Worm (Caenorhabditis elegans) whole organism, late embryonic: ENCODE results near the gene abu-2.
"Not testable (repeated sequence)": the region's sequence is repeated elsewhere in the genome, so short reads cannot be mapped to it uniquely, and the experiment has no call there.

Source experiments
- F13H6.1 ChIP-seq: sonication (generic microtip); optimal IDR thresholded peaks from 2 replicates; lab custom pipeline; 2016; ENCODE audit warnings: missing genetic modification characterization, missing compliant biosample characterization
- T23F11.4 ChIP-seq: fragments of 200-800 bp; sonication (Bioruptor generic); optimal IDR thresholded peaks from 2 replicates; lab custom pipeline; 2018; ENCODE audit warnings: mild to moderate bottlenecking, missing genetic modification characterization, missing compliant biosample characterization
- ama-1 ChIP-seq: fragments of 150-350 bp; optimal IDR thresholded peaks from 2 replicates; lab custom pipeline; 2014
- ceh-9 ChIP-seq: sonication (generic microtip); optimal IDR thresholded peaks from 2 replicates; lab custom pipeline; 2016; ENCODE audit warnings: mild to moderate bottlenecking, missing genetic modification characterization, inconsistent platforms, missing compliant biosample characterization
- dmd-4 ChIP-seq: sonication (generic microtip); optimal IDR thresholded peaks from 2 replicates; lab custom pipeline; 2016; ENCODE audit warnings: borderline replicate concordance, missing genetic modification characterization, missing compliant biosample characterization
- nhr-11 ChIP-seq: fragments of 150-350 bp; optimal IDR thresholded peaks from 2 replicates; lab custom pipeline; 2014; ENCODE audit warnings: missing biosample characterization, missing genetic modification characterization
- pha-4 ChIP-seq: fragments of 150-350 bp; optimal IDR thresholded peaks from 2 replicates; lab custom pipeline; 2018; ENCODE audit warnings: missing biosample characterization, missing genetic modification reagents, missing genetic modification characterization
- ref-2 ChIP-seq: sonication (generic microtip); optimal IDR thresholded peaks from 2 replicates; lab custom pipeline; 2016; ENCODE audit warnings: missing genetic modification characterization, missing compliant biosample characterization
- tbx-2 ChIP-seq: sonication (generic microtip); optimal IDR thresholded peaks from 2 replicates; lab custom pipeline; 2016; ENCODE audit warnings: missing genetic modification characterization, missing compliant biosample characterization
- unc-86 ChIP-seq: sonication (generic microtip); optimal IDR thresholded peaks from 2 replicates; lab custom pipeline; 2016; ENCODE audit warnings: missing genetic modification characterization, missing compliant biosample characterization

ce11 chrX:1430707-1431106 is 20.3 kb upstream of the abu-2 start, which contains the start of gene F19G12.1:
- not testable (repeated sequence) for TF ChIP-seq dmd-4 (tag; lab: Kevin White, UChicago); ama-1 (lab: Kevin White, UChicago); unc-86 (tag; lab: Kevin White, UChicago); tbx-2 (tag; lab: Kevin White, UChicago); nhr-11 (tag; lab: Kevin White, UChicago); F13H6.1 (tag; lab: Kevin White, UChicago); ceh-9 (tag; lab: Kevin White, UChicago); pha-4 (tag; lab: Kevin White, UChicago); T23F11.4; ref-2 (tag; lab: Kevin White, UChicago)
